Fruit fly (Drosophila melanogaster) whole organism, pupa: ENCODE data around the gene CanB.

Source experiments
- CG10348 ChIP-seq: fragments of 200-800 bp; sonication (Bioruptor generic); IDR thresholded peaks from 2 replicates; pipeline ENCODE4 v1.3.6; 2022; ENCODE audit warnings: missing biosample characterization, missing genetic modification characterization
- CG12605 ChIP-seq: fragments of 200-800 bp; sonication (Bioruptor generic); IDR thresholded peaks from 2 replicates; pipeline ENCODE4 v1.3.6; 2022; ENCODE audit warnings: missing biosample characterization, missing genetic modification characterization
- CG14655 ChIP-seq: fragments of 200-800 bp; sonication (Bioruptor generic); optimal IDR thresholded peaks from 3 replicates; lab custom pipeline; 2017; ENCODE audit warnings: mild to moderate bottlenecking, missing biosample characterization, missing genetic modification reagents, missing genetic modification characterization
- CG17806 ChIP-seq: fragments of 200-800 bp; sonication (Bioruptor generic); optimal IDR thresholded peaks from 2 replicates; lab custom pipeline; 2018; ENCODE audit warnings: missing biosample characterization, mild to moderate bottlenecking, missing genetic modification characterization, moderate library complexity
- CG32121 ChIP-seq: fragments of 200-800 bp; sonication (Bioruptor generic); IDR thresholded peaks from 2 replicates; pipeline ENCODE4 v1.3.6; 2022; ENCODE audit warnings: missing biosample characterization, missing genetic modification characterization
- CG34367 ChIP-seq: fragments of 200-800 bp; sonication (Bioruptor generic); optimal IDR thresholded peaks from 2 replicates; lab custom pipeline; 2018; ENCODE audit warnings: missing biosample characterization, mild to moderate bottlenecking, missing genetic modification characterization
- CG4496 ChIP-seq: fragments of 200-800 bp; sonication (Bioruptor generic); IDR thresholded peaks from 3 replicates; pipeline ENCODE4 v1.3.6; 2022; ENCODE audit warnings: missing biosample characterization, missing genetic modification characterization
- CG8301 ChIP-seq: fragments of 200-800 bp; sonication (Bioruptor generic); optimal IDR thresholded peaks from 2 replicates; lab custom pipeline; 2018; ENCODE audit warnings: missing biosample characterization, mild to moderate bottlenecking, missing genetic modification characterization
- CG9948 ChIP-seq: fragments of 200-800 bp; sonication (Bioruptor generic); optimal IDR thresholded peaks from 2 replicates; lab custom pipeline; 2018; ENCODE audit warnings: missing biosample characterization, mild to moderate bottlenecking, missing genetic modification characterization, moderate library complexity
- EcR ChIP-seq: fragments of 200-800 bp; sonication (Bioruptor generic); optimal IDR thresholded peaks from 3 replicates; lab custom pipeline; 2019; ENCODE audit warnings: missing biosample characterization, missing genetic modification characterization, mild to moderate bottlenecking, moderate library complexity, missing genetic modification reagents
- Pif1B ChIP-seq: fragments of 200-800 bp; sonication (Bioruptor generic); optimal IDR thresholded peaks from 3 replicates; lab custom pipeline; 2016; ENCODE audit warnings: missing biosample characterization, missing genetic modification characterization
- gl ChIP-seq: fragments of 200-800 bp; sonication (Bioruptor generic); optimal IDR thresholded peaks from 2 replicates; lab custom pipeline; 2018; ENCODE audit warnings: missing biosample characterization, mild to moderate bottlenecking, missing genetic modification characterization
- rn ChIP-seq: fragments of 200-800 bp; sonication (Bioruptor generic); IDR thresholded peaks from 2 replicates; pipeline ENCODE4 v1.3.6; 2022; ENCODE audit warnings: missing biosample characterization, missing genetic modification characterization

DNA sequence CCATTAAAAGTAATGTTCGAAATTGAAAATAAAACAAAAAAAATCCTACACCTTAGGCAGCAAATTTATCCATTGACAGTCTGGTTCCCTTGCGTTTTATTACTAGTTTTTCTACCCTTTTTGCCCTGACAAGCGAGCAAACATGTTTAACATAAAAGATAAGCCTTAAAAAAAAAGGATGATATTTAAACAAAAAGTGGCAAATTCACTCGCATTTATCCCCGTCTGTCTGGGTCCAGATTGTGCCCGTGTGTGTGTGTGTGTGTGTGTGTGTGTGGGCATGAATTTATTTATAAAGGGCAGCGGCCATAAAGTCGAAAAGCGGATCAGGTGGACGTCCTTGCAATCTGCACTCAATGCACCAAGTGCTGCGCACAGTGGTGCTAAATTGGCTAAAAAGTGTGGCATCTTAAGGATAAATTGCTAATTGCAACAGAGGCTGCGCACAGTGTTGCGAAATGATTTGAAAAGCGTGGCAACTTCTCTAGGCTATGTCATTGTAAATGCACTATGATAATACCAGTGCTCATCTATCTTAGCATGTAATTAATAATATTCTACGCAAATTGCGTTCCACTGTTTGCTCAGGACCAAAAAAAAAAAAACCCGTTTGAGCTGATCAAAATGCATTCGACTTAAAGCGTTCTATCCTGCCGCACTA, 31.5 kb upstream of the CanB start:
- TF ChIP-seq gl (peak; percentile 56), EcR (peak; percentile 80), CG9948 (tag; lab: Kevin White, UChicago) (peak; percentile 65), Pif1B (GFP tag; lab: Kevin White, UChicago) (no peak), rn (no peak), CG34367 (tag; lab: Kevin White, UChicago) (peak; percentile 67), CG14655 (no peak), CG32121 (no peak), CG8301 (tag; lab: Kevin White, UChicago) (peak; percentile 16), CG17806 (tag; lab: Kevin White, UChicago) (peak; percentile 57), CG4496 (GFP tag; lab: Robert Waterston, UW) (peak; percentile 29; the same call in 1 of the 3 replicates), CG12605 (no peak), CG10348 (no peak)
